Worm (Caenorhabditis elegans): ENCODE results near the gene str-226.
A peak's percentile ranks its signal among the peaks of the same experiment; 100 is the strongest.

The str-226 gene

ce11 chrV:3486857-3487256 is 25.6 kb upstream of the str-226 start, which contains the start of gene srbc-32:
Gene srbc-32, minus strand, starts transcription at chrV:3486957.
- TF ChIP-seq ahr-1 (tag; optimal IDR thresholded peaks at IDR 0.05): no peak
- no peak for TF ChIP-seq odd-2 (tag; optimal IDR thresholded peaks at IDR 0.05)
- TF ChIP-seq nhr-11 (tag; optimal IDR thresholded peaks at IDR 0.05): no peak
- no peak for TF ChIP-seq ets-4 (tag; optimal IDR thresholded peaks at IDR 0.05)
- no peak for TF ChIP-seq sox-2 (GFP tag; IDR thresholded peaks at IDR 0.05)
- no peak for TF ChIP-seq pqm-1 (tag; optimal IDR thresholded peaks at IDR 0.05)
- no peak for TF ChIP-seq syd-9 (tag; optimal IDR thresholded peaks at IDR 0.05)
- no peak for TF ChIP-seq ceh-22 (tag; optimal IDR thresholded peaks at IDR 0.05)

- TF ChIP-seq ceh-31 (tag; optimal IDR thresholded peaks at IDR 0.05) (no peak), unc-55 (GFP tag; optimal IDR thresholded peaks at IDR 0.05) (no peak), ceh-30 (tag; optimal IDR thresholded peaks at IDR 0.05) (no peak), hlh-15 (tag; optimal IDR thresholded peaks at IDR 0.05) (no peak), hlh-8 (tag; optimal IDR thresholded peaks at IDR 0.05) (no peak), ceh-14 (tag; optimal IDR thresholded peaks at IDR 0.05) (no peak), pha-4 (tag; optimal IDR thresholded peaks at IDR 0.05) (no peak), dmd-4 (tag; optimal IDR thresholded peaks at IDR 0.05; ENCODE audit: borderline replicate concordance) (no peak), unc-42 (tag; optimal IDR thresholded peaks at IDR 0.05) (no peak), T23F11.4 (GFP tag; optimal IDR thresholded peaks at IDR 0.05) (no peak), ceh-48 (tag; optimal IDR thresholded peaks at IDR 0.05) (no peak), hlh-6 (tag; optimal IDR thresholded peaks at IDR 0.05) (no peak), fkh-6 (tag; optimal IDR thresholded peaks at IDR 0.05) (no peak), nhr-232 (tag; optimal IDR thresholded peaks at IDR 0.05) (no peak), madf-2 (tag; optimal IDR thresholded peaks at IDR 0.05) (no peak)
Observed at ce11 chrV:3490435-3490834, 22.0 kb upstream of the str-226 start, which contains the start of gene srbc-36. Gene srbc-36, minus strand, starts transcription at chrV:3490535.

ce11 chrV:3496880-3497279 is 15.6 kb upstream of the str-226 start, which contains the start of gene C07G3.15:
Gene C07G3.15, minus strand, starts transcription at chrV:3496980.
- TF ChIP-seq dve-1 (tag; optimal IDR thresholded peaks at IDR 0.05) (no peak), mec-3 (tag; optimal IDR thresholded peaks at IDR 0.05; ENCODE audit: borderline replicate concordance) (no peak), ceh-9 (tag; optimal IDR thresholded peaks at IDR 0.05) (no peak), C08G9.2 (tag; optimal IDR thresholded peaks at IDR 0.05) (no peak)

ce11 chrV:3502038-3502437 is 10.4 kb upstream of the str-226 start, which contains the start of the genes C07G3.8 and C07G3.10:
Gene C07G3.8, minus strand, starts transcription at chrV:3502138.
Gene C07G3.10, plus strand, starts transcription at chrV:3502307.
- no peak for TF ChIP-seq Y22D7AL.16 (tag; optimal IDR thresholded peaks at IDR 0.05)
- no peak for TF ChIP-seq mec-3 (tag; optimal IDR thresholded peaks at IDR 0.05; ENCODE audit: borderline replicate concordance)
- TF ChIP-seq lim-6 (tag; optimal IDR thresholded peaks at IDR 0.05): no peak
- no peak for TF ChIP-seq ceh-14 (tag; optimal IDR thresholded peaks at IDR 0.05)
- TF ChIP-seq elt-2 (tag; optimal IDR thresholded peaks at IDR 0.05): no peak
- TF ChIP-seq ceh-45 (GFP tag; IDR thresholded peaks at IDR 0.05): no peak
- TF ChIP-seq odd-2 (tag; optimal IDR thresholded peaks at IDR 0.05): no peak
- no peak for TF ChIP-seq ceh-22 (tag; optimal IDR thresholded peaks at IDR 0.05)
- no peak for TF ChIP-seq K02D7.2 (tag; optimal IDR thresholded peaks at IDR 0.05)
- no peak for TF ChIP-seq che-1 (tag; optimal IDR thresholded peaks at IDR 0.05)
- TF ChIP-seq elt-4 (tag; optimal IDR thresholded peaks at IDR 0.05): no peak
- TF ChIP-seq fax-1 (tag; optimal IDR thresholded peaks at IDR 0.05): no peak
- no peak for TF ChIP-seq ceh-2 (tag; optimal IDR thresholded peaks at IDR 0.05)

- TF ChIP-seq hlh-15 (tag; optimal IDR thresholded peaks at IDR 0.05): no peak
- peak; percentile 91 for TF ChIP-seq elt-2 (tag; optimal IDR thresholded peaks at IDR 0.05)
Observed at ce11 chrV:3505745-3506144, 6.7 kb upstream of the str-226 start.

All from whole organism, late embryonic.